Fruit fly (Drosophila melanogaster) whole organism, embryonic: ENCODE measurements around the gene CG10035.

Source experiments
- Antp ChIP-seq: fragments of 200-800 bp; sonication (Bioruptor generic); optimal IDR thresholded peaks from 3 replicates; lab custom pipeline; 2016; ENCODE audit warnings: missing biosample characterization, missing genetic modification characterization
- Asciz ChIP-seq: fragments of 200-800 bp; sonication (Bioruptor generic); optimal IDR thresholded peaks from 2 replicates; lab custom pipeline; 2017; ENCODE audit warnings: missing biosample characterization, mild to moderate bottlenecking, missing genetic modification characterization, missing genetic modification reagents
- CG10366 ChIP-seq: fragments of 200-800 bp; sonication (Bioruptor generic); IDR thresholded peaks from 2 replicates; pipeline ENCODE4 v1.3.6; 2022; ENCODE audit warnings: missing biosample characterization, missing genetic modification characterization
- CG10654 ChIP-seq: fragments of 200-800 bp; sonication (Bioruptor generic); optimal IDR thresholded peaks from 2 replicates; lab custom pipeline; 2016; ENCODE audit warnings: missing biosample characterization, missing genetic modification characterization
- CG12104 ChIP-seq: fragments of 200-800 bp; sonication (Bioruptor generic); optimal IDR thresholded peaks from 3 replicates; lab custom pipeline; 2016; ENCODE audit warnings: missing biosample characterization, missing genetic modification characterization
- CG12299 ChIP-seq: fragments of 200-800 bp; sonication (Bioruptor generic); optimal IDR thresholded peaks from 2 replicates; lab custom pipeline; 2018; ENCODE audit warnings: missing biosample characterization, mild to moderate bottlenecking, missing genetic modification characterization
- CG13287 ChIP-seq: fragments of 200-800 bp; sonication (Bioruptor generic); IDR thresholded peaks from 2 replicates; pipeline ENCODE4 v1.3.6; 2022; ENCODE audit warnings: missing biosample characterization, missing genetic modification characterization; ENCODE audit not compliant: partially characterized antibody
- CG15514 ChIP-seq: fragments of 200-800 bp; sonication (Bioruptor generic); optimal IDR thresholded peaks from 3 replicates; lab custom pipeline; 2017; ENCODE audit warnings: missing biosample characterization, missing genetic modification characterization, mild to moderate bottlenecking, moderate library complexity, missing genetic modification reagents
- CG18262 ChIP-seq: fragments of 200-800 bp; optimal IDR thresholded peaks from 3 replicates; lab custom pipeline; 2019; ENCODE audit warnings: missing biosample characterization, mild to moderate bottlenecking, missing genetic modification characterization, moderate library complexity
- CG3281 ChIP-seq: fragments of 200-800 bp; sonication (Bioruptor generic); optimal IDR thresholded peaks from 3 replicates; lab custom pipeline; 2017; ENCODE audit warnings: missing biosample characterization, mild to moderate bottlenecking, missing genetic modification characterization
- CG34224 ChIP-seq: fragments of 200-800 bp; sonication (Bioruptor generic); IDR thresholded peaks from 3 replicates; pipeline ENCODE4 v1.3.6; 2022; ENCODE audit warnings: missing biosample characterization, missing genetic modification characterization; ENCODE audit not compliant: partially characterized antibody
- CG34376 ChIP-seq: fragments of 200-800 bp; sonication (Bioruptor generic); optimal IDR thresholded peaks from 2 replicates; lab custom pipeline; 2018; ENCODE audit warnings: missing biosample characterization, mild to moderate bottlenecking, missing genetic modification characterization
- CG42726 ChIP-seq: fragments of 200-800 bp; sonication (Bioruptor generic); IDR thresholded peaks from 2 replicates; pipeline ENCODE4 v1.3.6; 2022; ENCODE audit warnings: missing biosample characterization, missing genetic modification characterization; ENCODE audit not compliant: partially characterized antibody
- CG4282 ChIP-seq: fragments of 200-800 bp; sonication (Bioruptor generic); optimal IDR thresholded peaks from 2 replicates; lab custom pipeline; 2016; ENCODE audit warnings: missing biosample characterization, missing genetic modification characterization
- CG8281 ChIP-seq: fragments of 200-800 bp; sonication (Bioruptor generic); optimal IDR thresholded peaks from 2 replicates; lab custom pipeline; 2018; ENCODE audit warnings: missing biosample characterization, mild to moderate bottlenecking, missing genetic modification characterization, moderate library complexity
- CG9876 ChIP-seq: fragments of 200-800 bp; sonication (Bioruptor generic); optimal IDR thresholded peaks from 2 replicates; lab custom pipeline; 2016; ENCODE audit warnings: missing biosample characterization, missing genetic modification characterization
- CHES-1-like ChIP-seq: fragments of 200-800 bp; sonication (Bioruptor generic); optimal IDR thresholded peaks from 2 replicates; lab custom pipeline; 2016; ENCODE audit warnings: missing biosample characterization, missing genetic modification characterization
- Ets97D ChIP-seq: fragments of 200-800 bp; sonication (Bioruptor generic); optimal IDR thresholded peaks from 3 replicates; lab custom pipeline; 2016; ENCODE audit warnings: missing biosample characterization, missing genetic modification characterization
- Fer3 ChIP-seq: fragments of 200-800 bp; sonication (Bioruptor generic); optimal IDR thresholded peaks from 2 replicates; lab custom pipeline; 2018; ENCODE audit warnings: missing biosample characterization, mild to moderate bottlenecking, missing genetic modification characterization, moderate library complexity
- HmgZ ChIP-seq: fragments of 200-800 bp; sonication (Bioruptor generic); optimal IDR thresholded peaks from 2 replicates; lab custom pipeline; 2018; ENCODE audit warnings: missing biosample characterization, mild to moderate bottlenecking, missing genetic modification characterization
- MBD-R2 ChIP-seq: fragments of 200-800 bp; sonication (Bioruptor generic); IDR thresholded peaks from 2 replicates; pipeline ENCODE4 v1.3.6; 2022; ENCODE audit warnings: missing biosample characterization, missing genetic modification characterization
- MTF-1 ChIP-seq: fragments of 200-800 bp; sonication (Bioruptor generic); optimal IDR thresholded peaks from 2 replicates; lab custom pipeline; 2018; ENCODE audit warnings: missing biosample characterization, mild to moderate bottlenecking, missing genetic modification characterization, borderline replicate concordance
- NFAT ChIP-seq: fragments of 200-800 bp; sonication (Bioruptor generic); IDR thresholded peaks from 2 replicates; pipeline ENCODE4 v1.3.6; 2022; ENCODE audit warnings: missing biosample characterization, missing genetic modification characterization
- NfI ChIP-seq: fragments of 200-800 bp; sonication (Bioruptor generic); optimal IDR thresholded peaks from 3 replicates; lab custom pipeline; 2018; ENCODE audit warnings: missing biosample characterization, mild to moderate bottlenecking, missing genetic modification characterization, moderate library complexity
- Pdp1 ChIP-seq, 2 experiments: fragments of 200-800 bp; sonication (Bioruptor generic); optimal IDR thresholded peaks; 3 replicates each; lab custom pipeline; 2016; ENCODE audit warnings: missing biosample characterization in 2 of 2, missing genetic modification characterization in 2 of 2, mild to moderate bottlenecking in 1 of 2, moderate library complexity in 1 of 2
- Scr ChIP-seq: fragments of 200-800 bp; sonication (Bioruptor generic); IDR thresholded peaks from 2 replicates; pipeline ENCODE4 v1.3.6; 2022; ENCODE audit warnings: missing biosample characterization, missing genetic modification characterization; ENCODE audit not compliant: partially characterized antibody
- al ChIP-seq: fragments of 200-800 bp; sonication (Bioruptor generic); IDR thresholded peaks from 2 replicates; pipeline ENCODE4 v1.3.6; 2022; ENCODE audit warnings: missing biosample characterization, missing genetic modification characterization
- bbx ChIP-seq: fragments of 200-800 bp; sonication (Bioruptor generic); IDR thresholded peaks from 2 replicates; pipeline ENCODE4 v1.3.6; 2022; ENCODE audit warnings: missing biosample characterization, missing genetic modification characterization; ENCODE audit not compliant: partially characterized antibody
- cas ChIP-seq: fragments of 200-800 bp; sonication (Bioruptor generic); IDR thresholded peaks from 2 replicates; pipeline ENCODE4 v1.3.6; 2022; ENCODE audit warnings: missing biosample characterization, missing genetic modification characterization
- chif ChIP-seq, 2 experiments: fragments of 200-800 bp; sonication (Bioruptor generic); optimal IDR thresholded peaks; 3 replicates each; lab custom pipeline; 2016; ENCODE audit warnings: missing biosample characterization in 2 of 2, missing genetic modification characterization in 2 of 2
- chinmo ChIP-seq: fragments of 200-800 bp; sonication (Bioruptor generic); IDR thresholded peaks from 4 replicates; pipeline ENCODE4 v1.3.6; 2022; ENCODE audit warnings: missing biosample characterization, missing genetic modification characterization; ENCODE audit not compliant: partially characterized antibody
- chm ChIP-seq: fragments of 200-800 bp; sonication (Bioruptor generic); IDR thresholded peaks from 2 replicates; pipeline ENCODE4 v1.3.6; 2022; ENCODE audit warnings: missing biosample characterization, missing genetic modification characterization
- dysf ChIP-seq: fragments of 200-800 bp; sonication (Bioruptor generic); IDR thresholded peaks from 3 replicates; pipeline ENCODE4 v1.3.6; 2022; ENCODE audit warnings: missing biosample characterization, missing genetic modification characterization
- gcm2 ChIP-seq: fragments of 200-800 bp; sonication (Bioruptor generic); optimal IDR thresholded peaks from 2 replicates; lab custom pipeline; 2016; ENCODE audit warnings: missing biosample characterization, missing genetic modification characterization
- gro ChIP-seq: fragments of 200-800 bp; sonication (Bioruptor generic); optimal IDR thresholded peaks from 2 replicates; lab custom pipeline; 2016; ENCODE audit warnings: missing biosample characterization, missing genetic modification characterization
- h ChIP-seq: fragments of >200 bp; optimal IDR thresholded peaks from 2 replicates; lab custom pipeline; 2017
- jigr1 ChIP-seq: fragments of 200-800 bp; sonication (Bioruptor generic); IDR thresholded peaks from 3 replicates; pipeline ENCODE4 v1.3.6; 2022; ENCODE audit warnings: missing biosample characterization, missing genetic modification characterization
- ken ChIP-seq: fragments of 200-800 bp; sonication (Bioruptor generic); IDR thresholded peaks from 3 replicates; pipeline ENCODE4 v1.3.6; 2022; ENCODE audit warnings: missing biosample characterization, missing genetic modification characterization
- knrl ChIP-seq: fragments of 200-800 bp; sonication (Bioruptor generic); IDR thresholded peaks from 3 replicates; pipeline ENCODE4 v1.3.6; 2022; ENCODE audit warnings: missing biosample characterization, missing genetic modification characterization; ENCODE audit not compliant: partially characterized antibody
- lbe ChIP-seq: fragments of 200-800 bp; sonication (Bioruptor generic); optimal IDR thresholded peaks from 2 replicates; lab custom pipeline; 2016; ENCODE audit warnings: missing biosample characterization, mild to moderate bottlenecking, missing genetic modification characterization
- mirr ChIP-seq: fragments of 200-800 bp; sonication (Bioruptor generic); optimal IDR thresholded peaks from 3 replicates; lab custom pipeline; 2018; ENCODE audit warnings: missing biosample characterization, mild to moderate bottlenecking, missing genetic modification characterization
- sc ChIP-seq, 3 experiments: fragments of >200 bp in 2 of 3; fragments of 200-800 bp in 1 of 3; sonication (Bioruptor generic) in 1 of 3; optimal IDR thresholded peaks; 2 replicates in 2 of 3; 3 replicates in 1 of 3; lab custom pipeline; 2017; ENCODE audit warnings: mild to moderate bottlenecking in 1 of 3, missing biosample characterization in 1 of 3, missing genetic modification characterization in 1 of 3, missing genetic modification reagents in 1 of 3
- sens ChIP-seq: fragments of 200-800 bp; sonication (Bioruptor generic); peaks from one replicate; lab custom pipeline; 2016; ENCODE audit warnings: missing biosample characterization, missing genetic modification characterization
- seq ChIP-seq: fragments of 200-800 bp; sonication (Bioruptor generic); IDR thresholded peaks from 2 replicates; pipeline ENCODE4 v1.3.6; 2022; ENCODE audit warnings: missing biosample characterization, missing genetic modification characterization
- slou ChIP-seq: fragments of 200-800 bp; sonication (Bioruptor generic); optimal IDR thresholded peaks from 3 replicates; lab custom pipeline; 2016; ENCODE audit warnings: missing biosample characterization, missing genetic modification characterization
- sug ChIP-seq: fragments of 200-800 bp; optimal IDR thresholded peaks from 2 replicates; lab custom pipeline; 2019; ENCODE audit warnings: missing biosample characterization, mild to moderate bottlenecking, missing genetic modification characterization, moderate library complexity
- zen ChIP-seq: fragments of 200-800 bp; sonication (Bioruptor generic); optimal IDR thresholded peaks from 3 replicates; lab custom pipeline; 2018; ENCODE audit warnings: missing biosample characterization, mild to moderate bottlenecking, missing genetic modification characterization, moderate library complexity

Gene CG10035

DNA sequence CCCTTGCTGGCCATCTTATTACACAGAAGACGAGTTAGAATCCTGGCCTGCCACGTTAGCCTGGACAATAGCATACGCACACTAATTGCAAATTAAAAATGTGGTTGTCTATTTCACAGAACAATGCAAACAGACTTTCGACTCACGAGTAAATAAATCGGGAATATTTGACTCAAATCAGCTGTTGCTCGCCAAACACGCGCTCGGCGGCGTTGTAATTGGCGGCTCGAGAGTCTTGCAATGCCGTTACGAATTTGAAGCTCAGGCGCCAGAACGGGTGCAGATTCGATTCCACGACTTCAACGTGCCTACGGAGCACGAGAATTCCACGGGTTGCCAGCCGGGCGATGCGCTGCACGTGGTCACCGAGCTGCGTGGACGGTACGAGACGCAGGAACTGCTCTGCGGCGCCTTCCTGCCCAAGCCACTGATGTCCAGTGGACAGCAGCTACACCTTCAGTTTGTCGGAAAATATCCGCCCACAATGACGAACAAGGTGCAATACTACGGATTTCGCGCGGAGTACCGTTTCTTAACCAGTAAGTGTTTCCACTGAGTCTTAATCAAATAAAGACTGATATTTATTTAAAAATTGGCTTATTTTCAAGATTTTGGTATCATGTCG, 19.3 kb upstream of the CG10035 start, which contains the start of gene DNAlig3 (continued):
- TF ChIP-seq CG3281 (no peak), zen (tag; lab: Kevin White, UChicago) (peak; percentile 17), cas (GFP tag; lab: Robert Waterston, UW) (no peak), slou (GFP tag; lab: Kevin White, UChicago) (no peak), jigr1 (no peak), CG18262 (no peak), CG15514 (GFP tag; lab: Kevin White, UChicago) (peak; percentile 79), Antp (GFP tag; lab: Kevin White, UChicago) (no peak), lbe (GFP tag; lab: Kevin White, UChicago) (no peak), Fer3 (tag; lab: Kevin White, UChicago) (no peak), CG4282 (GFP tag; lab: Kevin White, UChicago) (no peak), CG9876 (GFP tag; lab: Kevin White, UChicago) (no peak), chif (GFP tag; optimal IDR thresholded peaks at IDR 0.05; lab: Kevin White, UChicago) (no peak), NFAT (no peak), Scr (GFP tag; lab: Robert Waterston, UW) (peak; percentile 60), CG10654 (GFP tag; lab: Kevin White, UChicago) (no peak)

dm6 chr3R:12398620-12399247, 16.2 kb upstream of the CG10035 start, which contains the start of gene Cyp9f3:
TSS of gene Cyp9f3 (minus strand) at chr3R:12398929.
- 0 out of 3 replicates have a peak, but pooled peaks have one; percentile 22 for TF ChIP-seq dysf (GFP tag; lab: Robert Waterston, UW)
- peak; percentile 22 for TF ChIP-seq MTF-1 (GFP tag; lab: Kevin White, UChicago)
- TF ChIP-seq CHES-1-like (GFP tag; lab: Kevin White, UChicago): no peak
- no peak for TF ChIP-seq seq (GFP tag; lab: Robert Waterston, UW)
- TF ChIP-seq h (lab: Kevin White, UChicago): no peak
- TF ChIP-seq sens: peak; percentile 1
- TF ChIP-seq HmgZ: peak; percentile 13
- no peak for TF ChIP-seq CG12104
- TF ChIP-seq CG34376: peak; percentile 96
- peak in 1 of 2 experiments; percentile 17 for TF ChIP-seq Pdp1 (GFP tag; optimal IDR thresholded peaks at IDR 0.05; lab: Kevin White, UChicago)
- no peak for TF ChIP-seq knrl (GFP tag; lab: Robert Waterston, UW)
- TF ChIP-seq Asciz: no peak
- no peak for TF ChIP-seq gcm2 (GFP tag; lab: Kevin White, UChicago)
- peak; percentile 69 for TF ChIP-seq mirr
- no peak for TF ChIP-seq sc (optimal IDR thresholded peaks at IDR 0.05; lab: Kevin White, UChicago)
- no peak for TF ChIP-seq sc (GFP tag; optimal IDR thresholded peaks at IDR 0.05; lab: Kevin White, UChicago)
- no peak for TF ChIP-seq CG12299 (tag; lab: Kevin White, UChicago)
- no peak for TF ChIP-seq ken (GFP tag; lab: Robert Waterston, UW)
- peak; percentile 2 for TF ChIP-seq sug (tag; lab: Kevin White, UChicago)
- TF ChIP-seq CG42726 (GFP tag; lab: Robert Waterston, UW): peak; percentile 46; the same call in 1 of the 2 replicates
- no peak for TF ChIP-seq Ets97D (GFP tag; lab: Kevin White, UChicago)
- peak; percentile 8 for TF ChIP-seq CG8281 (tag; lab: Kevin White, UChicago)
- TF ChIP-seq NfI (GFP tag; lab: Kevin White, UChicago): no peak
- no peak for TF ChIP-seq al
- no peak for TF ChIP-seq MBD-R2 (GFP tag; lab: Robert Waterston, UW)
- TF ChIP-seq bbx (GFP tag; lab: Robert Waterston, UW): 0 out of 2 replicates have a peak, but pooled peaks have one; percentile 9
- no peak for TF ChIP-seq CG10366 (GFP tag; lab: Robert Waterston, UW)
- TF ChIP-seq gro (GFP tag; lab: Kevin White, UChicago): peak; percentile 14
- no peak for TF ChIP-seq CG34224 (GFP tag; lab: Robert Waterston, UW)
- 0 out of 4 replicates have a peak, but pooled peaks have one; percentile 43 for TF ChIP-seq chinmo (GFP tag; lab: Robert Waterston, UW)
- peak; percentile 25; the same call in 1 of the 2 replicates for TF ChIP-seq CG13287 (GFP tag; lab: Robert Waterston, UW)
- peak; percentile 43 for TF ChIP-seq chm (GFP tag; lab: Robert Waterston, UW)
